Fruit fly (Drosophila melanogaster) S2 (cell line): ENCODE measurements around the gene IntS10.

Source experiments
- CG8478 ChIP-seq: fragments of >200 bp; optimal IDR thresholded peaks from 2 replicates; lab custom pipeline; 2018
- CTCF ChIP-seq, 2 experiments: fragments of >200 bp; optimal IDR thresholded peaks; 2 replicates each; lab custom pipeline; 2018

The IntS10 gene

DNA sequence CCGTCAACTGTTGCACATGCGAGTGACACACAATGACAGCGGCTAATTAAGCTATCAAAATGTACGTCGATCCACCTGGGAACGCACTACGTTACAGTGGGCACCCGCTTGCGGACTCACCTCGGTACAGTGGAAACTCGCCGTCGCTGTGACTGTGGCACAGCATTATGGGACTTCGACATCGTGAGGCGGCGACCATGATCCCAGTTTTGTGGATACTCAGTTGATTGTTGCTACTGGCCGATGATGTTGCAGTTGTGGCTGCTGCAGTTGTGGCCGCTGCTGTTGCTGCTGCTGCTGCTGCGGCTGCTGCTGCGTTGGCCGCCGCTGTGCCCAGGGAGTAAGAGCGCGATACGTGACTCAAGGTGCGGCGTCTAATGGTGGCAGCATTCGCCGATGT lies 6.7 kb upstream of the IntS10 start:
- TF ChIP-seq CTCF (optimal IDR thresholded peaks at IDR 0.05; lab: Kevin White, UChicago) = no peak
- no peak for TF ChIP-seq CG8478 (lab: Kevin White, UChicago)

dm6 chr3L:3801343-3801742 lies 5.2 kb upstream of the IntS10 start:
- no peak for TF ChIP-seq CTCF (optimal IDR thresholded peaks at IDR 0.05; lab: Kevin White, UChicago)
- TF ChIP-seq CG8478 (lab: Kevin White, UChicago) = no peak

DNA sequence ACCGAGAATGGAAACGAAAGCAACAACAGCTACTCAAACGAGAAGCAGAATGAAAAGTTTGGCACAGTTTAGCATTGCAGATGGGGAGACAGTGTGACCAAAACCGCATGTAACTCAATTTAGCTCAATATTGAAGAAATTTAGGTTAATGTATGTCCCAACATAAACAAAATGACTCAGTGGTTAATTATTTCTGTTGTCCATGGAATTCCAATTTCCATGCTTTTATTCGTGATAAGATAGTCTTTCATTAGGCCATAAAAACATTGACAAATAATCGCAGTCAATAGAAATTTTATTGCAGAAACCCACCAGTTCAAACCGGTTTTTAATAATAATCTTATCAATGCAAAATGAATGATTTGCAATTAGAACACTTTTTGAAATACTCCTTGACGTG lies 4.7 kb upstream of the IntS10 start:
- TF ChIP-seq CG8478 (lab: Kevin White, UChicago) (no peak), CTCF (optimal IDR thresholded peaks at IDR 0.05; lab: Kevin White, UChicago) (no peak)

DNA sequence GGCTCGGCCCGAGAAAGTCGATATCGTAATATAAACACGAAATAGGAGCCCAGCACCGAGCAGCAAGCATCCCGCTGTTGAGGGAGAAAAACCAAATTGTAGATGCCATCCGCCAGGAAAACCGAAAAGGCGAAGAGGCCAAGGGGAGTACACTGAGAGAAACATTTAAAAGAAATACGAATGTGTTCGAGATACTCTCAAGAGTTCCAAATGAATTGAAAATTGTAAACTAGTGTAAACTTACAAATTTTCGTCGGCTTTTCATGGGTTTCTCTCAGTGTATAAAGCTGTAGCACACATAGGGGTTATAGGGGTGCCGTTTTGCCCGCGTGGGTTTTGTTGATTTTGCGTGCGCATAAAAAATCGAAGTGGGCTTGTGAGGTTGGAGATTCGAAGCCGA lies 3.8 kb upstream of the IntS10 start:
- TF ChIP-seq CTCF (optimal IDR thresholded peaks at IDR 0.05; lab: Kevin White, UChicago) = no peak
- TF ChIP-seq CG8478 (lab: Kevin White, UChicago) = no peak

DNA sequence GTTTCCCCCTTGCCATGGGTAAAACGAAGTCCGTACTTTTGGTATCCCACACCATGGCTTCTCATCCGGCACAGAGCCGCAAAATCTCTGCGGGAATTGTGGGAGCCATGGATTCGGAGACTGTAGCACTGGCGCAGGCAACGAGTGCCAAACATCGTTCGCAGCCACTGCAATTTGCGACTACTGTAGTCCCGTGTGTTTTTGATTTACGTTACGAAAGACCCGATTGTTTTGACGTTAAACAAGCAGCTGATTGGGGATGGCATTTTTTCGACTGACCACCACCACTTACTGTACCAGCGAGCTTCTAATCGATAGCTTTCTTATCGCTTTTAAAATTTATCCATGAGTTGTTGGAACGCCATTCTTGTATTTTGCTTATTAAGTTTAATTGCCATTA lies 3.4 kb downstream of the IntS10 start, which contains the start of gene CG32262:
TSS of gene CG32262 (minus strand) at position 254 of the 400 bp plus-strand sequence.
- TF ChIP-seq CG8478 (lab: Kevin White, UChicago) (no peak), CTCF (optimal IDR thresholded peaks at IDR 0.05; lab: Kevin White, UChicago) (no peak)

DNA sequence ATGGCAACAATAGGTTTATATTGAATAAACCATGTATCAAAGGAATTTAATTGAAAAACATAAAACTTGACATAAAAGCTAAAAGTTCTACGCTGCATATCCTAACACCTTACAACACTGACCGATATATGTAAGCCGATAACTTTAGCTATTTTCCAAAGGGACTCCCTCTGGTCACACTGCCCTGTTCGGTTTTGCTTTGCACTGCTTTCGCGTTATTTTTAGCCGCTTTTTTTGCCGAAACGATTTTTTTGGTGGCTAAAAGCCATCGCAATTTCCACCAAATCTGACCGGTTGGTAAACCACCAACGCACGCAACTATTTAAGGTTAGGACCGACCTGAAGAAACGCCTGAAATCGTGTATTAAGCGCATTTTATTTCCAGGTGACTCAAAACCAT lies 4.6 kb downstream of the IntS10 start, which contains the start of the genes CG32263 and PIG-B:
TSS of gene CG32263 (minus strand) at position 26 of the 400 bp plus-strand sequence.
TSS of gene PIG-B (plus strand) at position 175 of the 400 bp plus-strand sequence.
- TF ChIP-seq CG8478 (lab: Kevin White, UChicago) (no peak), CTCF (optimal IDR thresholded peaks at IDR 0.05; lab: Kevin White, UChicago) (no peak)

DNA sequence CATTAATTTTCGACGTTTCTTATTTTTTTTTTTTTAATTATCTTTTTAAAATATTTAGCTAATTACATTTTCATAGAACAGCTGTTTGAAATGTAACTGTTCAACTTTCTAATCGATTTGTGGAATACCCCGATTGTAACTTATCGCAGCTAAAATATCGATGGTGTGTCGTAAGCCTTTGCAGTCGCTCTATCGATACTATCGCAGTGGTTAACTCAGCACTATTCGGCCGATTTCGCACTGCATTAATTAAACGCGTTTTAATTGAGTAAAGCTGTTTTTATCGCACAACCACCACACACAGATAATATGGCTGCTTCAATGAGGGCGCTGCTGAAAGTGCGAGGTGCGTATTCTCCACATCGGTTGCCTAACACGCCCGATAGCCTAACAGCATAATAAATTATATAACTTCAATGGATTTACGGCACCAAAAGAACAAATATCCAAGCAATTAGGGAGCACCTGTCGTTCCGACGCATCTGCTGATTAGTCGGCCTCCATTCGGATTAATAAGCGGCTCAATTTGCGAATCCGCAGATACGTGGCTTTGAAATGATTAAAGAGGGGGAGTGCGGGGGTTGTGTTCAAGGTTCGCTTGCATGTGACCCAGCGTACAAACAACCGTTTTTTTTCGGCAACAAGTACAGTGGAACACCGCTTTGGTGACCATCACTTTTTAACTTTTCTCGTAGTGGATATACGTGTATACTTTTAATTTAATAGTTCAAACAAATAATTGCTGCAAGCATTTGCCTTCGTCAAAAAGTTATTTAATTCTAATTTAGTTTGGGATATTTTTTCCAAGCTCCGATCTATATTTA lies 7.7 kb downstream of the IntS10 start, which contains the start of gene Scsalpha1:
TSS of gene Scsalpha1 (plus strand) at position 202 of the 824 bp plus-strand sequence.
- peak; percentile 27 to 35 for TF ChIP-seq CTCF (optimal IDR thresholded peaks at IDR 0.05; lab: Kevin White, UChicago)
- no peak for TF ChIP-seq CG8478 (lab: Kevin White, UChicago)

DNA sequence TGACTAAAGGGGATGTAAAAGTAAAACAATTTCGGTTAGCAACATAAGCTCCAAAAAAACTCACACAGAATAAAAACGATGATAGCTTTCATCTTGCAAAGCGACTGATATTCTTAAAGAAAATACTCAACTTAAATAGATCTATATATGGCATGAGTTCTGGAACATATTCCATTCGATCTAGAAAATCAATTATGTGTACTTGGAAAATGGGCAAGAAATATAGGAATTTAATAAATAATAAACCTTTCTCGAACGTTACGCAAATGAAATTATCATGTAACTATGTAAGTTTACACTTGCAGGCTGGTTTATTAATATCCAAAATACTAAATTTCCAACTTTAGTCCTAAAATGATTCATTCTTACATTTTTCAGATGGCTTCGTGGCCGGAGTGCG lies 9.7 kb downstream of the IntS10 start, which contains the start of gene Acp63F:
TSS of gene Acp63F (minus strand) at position 101 of the 400 bp plus-strand sequence.
- TF ChIP-seq CG8478 (lab: Kevin White, UChicago) = no peak
- no peak for TF ChIP-seq CTCF (optimal IDR thresholded peaks at IDR 0.05; lab: Kevin White, UChicago)

DNA sequence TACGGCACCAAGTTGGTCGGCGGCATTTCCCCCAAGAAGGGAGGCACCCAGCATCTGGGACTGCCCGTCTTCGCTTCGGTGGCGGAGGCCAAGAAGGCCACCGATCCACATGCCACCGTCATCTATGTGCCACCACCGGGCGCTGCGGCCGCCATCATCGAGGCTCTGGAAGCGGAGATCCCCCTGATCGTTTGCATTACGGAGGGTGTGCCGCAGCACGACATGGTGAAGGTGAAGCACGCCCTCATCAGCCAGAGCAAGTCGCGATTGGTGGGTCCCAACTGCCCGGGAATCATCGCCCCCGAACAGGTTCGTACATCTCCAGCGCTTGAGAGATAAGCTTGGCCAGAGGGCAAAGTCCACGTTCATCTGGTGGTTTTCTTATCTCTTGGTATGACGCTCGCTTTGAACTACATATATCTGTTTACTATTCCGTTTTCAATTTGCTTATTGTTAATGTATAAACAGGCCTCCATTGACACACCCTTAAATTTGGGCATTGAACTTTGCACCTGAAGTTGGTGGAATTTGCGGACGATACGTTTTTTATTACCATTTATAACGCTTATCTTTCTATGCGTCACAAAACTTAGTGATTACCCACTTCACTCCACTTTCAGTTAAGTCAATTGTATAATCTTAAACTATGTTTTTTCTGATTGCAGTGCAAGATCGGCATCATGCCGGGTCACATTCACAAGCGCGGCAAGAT lies 10.4 kb downstream of the IntS10 start:
- TF ChIP-seq CG8478 (lab: Kevin White, UChicago) = no peak
- TF ChIP-seq CTCF (optimal IDR thresholded peaks at IDR 0.05; lab: Kevin White, UChicago) = no peak

DNA sequence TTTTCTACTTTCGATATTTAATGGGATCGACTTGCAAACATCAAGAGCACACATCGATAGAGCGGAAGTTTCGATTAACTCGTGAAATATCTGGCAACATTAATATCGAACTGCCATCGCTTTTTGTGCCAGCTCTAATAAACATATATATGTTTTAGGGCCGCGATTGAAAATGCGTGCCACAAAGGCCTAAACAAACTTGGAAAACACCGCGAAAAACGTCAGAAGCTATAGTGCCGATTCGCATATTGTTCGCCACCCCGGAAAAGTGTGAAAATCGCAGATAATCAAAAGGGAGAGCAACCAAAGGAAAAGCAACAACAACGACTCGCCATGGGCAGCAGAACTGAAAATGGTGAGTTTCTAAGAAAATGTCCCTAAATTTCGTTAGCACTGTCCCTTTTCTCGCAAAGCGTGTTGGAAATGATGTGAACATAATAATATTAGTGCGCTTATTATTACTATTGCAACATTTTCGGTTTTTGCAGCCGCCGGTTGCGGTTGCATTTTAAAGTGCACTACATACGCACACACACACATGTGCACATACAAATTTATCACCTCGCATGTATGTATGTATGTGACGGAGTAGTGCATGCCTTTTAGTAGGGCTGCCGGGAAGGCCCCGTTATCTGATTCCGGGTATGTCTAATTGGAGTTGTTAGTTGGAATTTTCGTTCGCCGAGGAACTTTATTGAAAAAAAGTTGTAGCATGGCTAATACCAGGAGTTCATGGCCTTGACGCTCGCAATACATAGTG lies 12.2 kb downstream of the IntS10 start, which contains the start of gene enc:
TSS of gene enc (plus strand) at position 114 of the 760 bp plus-strand sequence.
- peak in 1 of 2 experiments; percentile 20 for TF ChIP-seq CTCF (optimal IDR thresholded peaks at IDR 0.05; lab: Kevin White, UChicago)
- no peak for TF ChIP-seq CG8478 (lab: Kevin White, UChicago)

dm6 chr3L:3824790-3825484 lies 18.4 kb downstream of the IntS10 start, which contains the start of gene Rdh:
Gene Rdh, plus strand, starts transcription at chr3L:3825449.
- TF ChIP-seq CG8478 (lab: Kevin White, UChicago) (no peak), CTCF (optimal IDR thresholded peaks at IDR 0.05; lab: Kevin White, UChicago) (no peak)

DNA sequence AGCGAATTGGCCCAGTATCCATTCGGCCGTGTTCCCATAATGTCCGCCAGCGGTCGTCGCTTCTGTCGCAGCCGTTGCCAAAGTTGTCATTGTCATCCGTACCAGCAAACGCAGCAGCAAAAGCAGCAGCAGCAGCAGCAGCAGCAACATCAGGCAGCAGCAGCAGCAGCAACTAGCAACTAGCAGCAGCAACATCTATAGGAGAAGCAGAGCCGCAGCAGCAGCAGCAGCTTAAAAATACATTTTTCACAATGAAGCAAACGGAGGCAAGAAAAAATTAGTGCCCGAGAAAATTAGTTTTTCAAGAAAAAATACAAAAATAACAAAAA lies 18.9 kb downstream of the IntS10 start:
- no peak for TF ChIP-seq CTCF (optimal IDR thresholded peaks at IDR 0.05; lab: Kevin White, UChicago)
- no peak for TF ChIP-seq CG8478 (lab: Kevin White, UChicago)

dm6 chr3L:3825884-3826283 lies 19.4 kb downstream of the IntS10 start:
- TF ChIP-seq CG8478 (lab: Kevin White, UChicago) (no peak), CTCF (optimal IDR thresholded peaks at IDR 0.05; lab: Kevin White, UChicago) (no peak)

- TF ChIP-seq CG8478 (lab: Kevin White, UChicago) (no peak), CTCF (optimal IDR thresholded peaks at IDR 0.05; lab: Kevin White, UChicago) (no peak)
These were observed 20.0 kb downstream of the IntS10 start for dm6 chr3L:3826541-3826940.
